Worm (Caenorhabditis elegans) whole organism, midembryonic: ENCODE data around the gene F42G10.1.

ENCODE experiments used
- T22C8.4 ChIP-seq: fragments of 200-800 bp; sonication (Bioruptor generic); IDR thresholded peaks from 2 replicates; pipeline ENCODE4 v1.3.6; 2022; ENCODE audit warnings: missing genetic modification characterization, missing compliant biosample characterization
- cog-1 ChIP-seq: sonication (generic microtip); optimal IDR thresholded peaks from 2 replicates; lab custom pipeline; 2016; ENCODE audit warnings: missing genetic modification characterization, missing compliant biosample characterization
- flt-1 ChIP-seq: fragments of 200-800 bp; sonication (Bioruptor generic); IDR thresholded peaks from 2 replicates; pipeline ENCODE4 v1.3.6; 2022; ENCODE audit warnings: missing genetic modification characterization, missing compliant biosample characterization
- klf-2 ChIP-seq: fragments of 200-800 bp; sonication (Bioruptor generic); conservative IDR thresholded peaks from 2 replicates; pipeline ENCODE4 v1.3.6; 2022; ENCODE audit warnings: missing genetic modification reagents, missing genetic modification characterization, missing compliant biosample characterization
- med-1 ChIP-seq: sonication (generic microtip); optimal IDR thresholded peaks from 2 replicates; lab custom pipeline; 2017; ENCODE audit warnings: missing genetic modification characterization, mild to moderate bottlenecking, missing compliant biosample characterization, antibody characterized with exemption, missing genetic modification reagents; ENCODE audit not compliant: insufficient read depth
- ref-1 ChIP-seq: fragments of 200-800 bp; sonication (Bioruptor generic); conservative IDR thresholded peaks from 2 replicates; pipeline ENCODE4 v1.3.6; 2022; ENCODE audit warnings: missing genetic modification reagents, missing genetic modification characterization, missing compliant biosample characterization
- tab-1 ChIP-seq: fragments of 200-800 bp; sonication (Bioruptor generic); IDR thresholded peaks from 2 replicates; pipeline ENCODE4 v1.3.6; 2022; ENCODE audit warnings: missing genetic modification characterization, missing compliant biosample characterization
- ztf-23 ChIP-seq: fragments of 200-800 bp; sonication (Bioruptor generic); IDR thresholded peaks from 2 replicates; pipeline ENCODE4 v1.3.6; 2022; ENCODE audit warnings: missing genetic modification reagents, missing genetic modification characterization, missing compliant biosample characterization
- ztf-29 ChIP-seq: fragments of 200-800 bp; sonication (Bioruptor generic); IDR thresholded peaks from 2 replicates; pipeline ENCODE4 v1.3.6; 2022; ENCODE audit warnings: missing genetic modification reagents, missing genetic modification characterization, missing compliant biosample characterization

- TF ChIP-seq tab-1 (GFP tag; lab: Robert Waterston, UW), result no peak
- no peak for TF ChIP-seq flt-1 (GFP tag; lab: Robert Waterston, UW)
- no peak for TF ChIP-seq med-1 (GFP tag; lab: Kevin White, UChicago)
- no peak for TF ChIP-seq ref-1
- TF ChIP-seq cog-1 (tag; lab: Kevin White, UChicago), result no peak
- no peak for TF ChIP-seq ztf-29 (GFP tag; lab: Robert Waterston, UW)
- TF ChIP-seq ztf-23 (GFP tag; lab: Robert Waterston, UW), result no peak
- no peak for TF ChIP-seq klf-2
- TF ChIP-seq T22C8.4, result no peak
Measured at ce11 chrX:10009985-10010384, 12.0 kb downstream of the F42G10.1 start.
